Fruit fly (Drosophila melanogaster) whole organism, embryonic: ENCODE measurements around the gene CG1764.

Experiments
- Bdp1 ChIP-seq: fragments of 200-800 bp; sonication (Bioruptor generic); optimal IDR thresholded peaks from 3 replicates; lab custom pipeline; 2016; ENCODE audit warnings: missing biosample characterization, missing genetic modification characterization
- Bgb ChIP-seq: fragments of 200-800 bp; sonication (Bioruptor generic); IDR thresholded peaks from 2 replicates; pipeline ENCODE4 v1.3.6; 2022; ENCODE audit warnings: missing biosample characterization, missing genetic modification characterization; ENCODE audit not compliant: partially characterized antibody
- CG10366 ChIP-seq: fragments of 200-800 bp; sonication (Bioruptor generic); IDR thresholded peaks from 2 replicates; pipeline ENCODE4 v1.3.6; 2022; ENCODE audit warnings: missing biosample characterization, missing genetic modification characterization
- CG11085 ChIP-seq: fragments of 200-800 bp; sonication (Bioruptor generic); IDR thresholded peaks from 2 replicates; pipeline ENCODE4 v1.3.6; 2022; ENCODE audit warnings: missing biosample characterization, missing genetic modification characterization
- CG12391 ChIP-seq: fragments of 200-800 bp; sonication (Bioruptor generic); optimal IDR thresholded peaks from 3 replicates; lab custom pipeline; 2018; ENCODE audit warnings: missing biosample characterization, mild to moderate bottlenecking, missing genetic modification characterization, moderate library complexity
- CG12744 ChIP-seq: fragments of 200-800 bp; sonication (Bioruptor generic); optimal IDR thresholded peaks from 2 replicates; lab custom pipeline; 2016; ENCODE audit warnings: missing biosample characterization, missing genetic modification characterization
- CG1602 ChIP-seq: fragments of 200-800 bp; sonication (Bioruptor generic); optimal IDR thresholded peaks from 3 replicates; lab custom pipeline; 2016; ENCODE audit warnings: missing biosample characterization, missing genetic modification characterization
- CG16815 ChIP-seq: fragments of 200-800 bp; sonication (Bioruptor generic); optimal IDR thresholded peaks from 3 replicates; lab custom pipeline; 2017; ENCODE audit warnings: missing biosample characterization, mild to moderate bottlenecking, missing genetic modification characterization
- CG17912 ChIP-seq: fragments of 200-800 bp; sonication (Bioruptor generic); optimal IDR thresholded peaks from 2 replicates; lab custom pipeline; 2018; ENCODE audit warnings: missing biosample characterization, mild to moderate bottlenecking, missing genetic modification characterization
- CG2678 ChIP-seq: fragments of 200-800 bp; sonication (Bioruptor generic); optimal IDR thresholded peaks from 3 replicates; lab custom pipeline; 2019; ENCODE audit warnings: missing biosample characterization, mild to moderate bottlenecking, missing genetic modification characterization, moderate library complexity
- CG31224 ChIP-seq: fragments of 200-800 bp; sonication (Bioruptor generic); IDR thresholded peaks from 2 replicates; pipeline ENCODE4 v1.3.6; 2022; ENCODE audit warnings: missing biosample characterization, missing genetic modification characterization
- CG32772 ChIP-seq: fragments of 200-800 bp; sonication (Bioruptor generic); IDR thresholded peaks from 2 replicates; pipeline ENCODE4 v1.3.6; 2022; ENCODE audit warnings: missing biosample characterization, missing genetic modification characterization
- CG6272 ChIP-seq: fragments of 200-800 bp; sonication (Bioruptor generic); IDR thresholded peaks from 2 replicates; pipeline ENCODE4 v1.3.6; 2022; ENCODE audit warnings: missing biosample characterization, missing genetic modification characterization
- CG6689 ChIP-seq: fragments of 200-800 bp; sonication (Bioruptor generic); IDR thresholded peaks from 2 replicates; pipeline ENCODE4 v1.3.6; 2022; ENCODE audit warnings: missing biosample characterization, missing genetic modification characterization
- CG6765 ChIP-seq: fragments of 200-800 bp; sonication (Bioruptor generic); optimal IDR thresholded peaks from 3 replicates; lab custom pipeline; 2017; ENCODE audit warnings: missing biosample characterization, mild to moderate bottlenecking, missing genetic modification characterization
- CG6854 ChIP-seq: fragments of 200-800 bp; sonication (Bioruptor generic); optimal IDR thresholded peaks from 3 replicates; lab custom pipeline; 2017; ENCODE audit warnings: missing biosample characterization, mild to moderate bottlenecking, missing genetic modification characterization
- CG7271 ChIP-seq: fragments of 200-800 bp; sonication (Bioruptor generic); optimal IDR thresholded peaks from 2 replicates; lab custom pipeline; 2018; ENCODE audit warnings: missing biosample characterization, mild to moderate bottlenecking, missing genetic modification characterization, moderate library complexity
- Camta ChIP-seq: fragments of 200-800 bp; sonication (Bioruptor generic); optimal IDR thresholded peaks from 2 replicates; lab custom pipeline; 2016; ENCODE audit warnings: missing biosample characterization, missing genetic modification characterization
- ERR ChIP-seq: fragments of 200-800 bp; sonication (Bioruptor generic); optimal IDR thresholded peaks from 2 replicates; lab custom pipeline; 2016; ENCODE audit warnings: missing biosample characterization, missing genetic modification characterization
- Ets65A ChIP-seq: fragments of 200-800 bp; sonication (Bioruptor generic); peaks from one replicate; lab custom pipeline; 2016; ENCODE audit warnings: missing biosample characterization, missing genetic modification characterization
- Mrtf ChIP-seq: fragments of 200-800 bp; sonication (Bioruptor generic); IDR thresholded peaks from 3 replicates; pipeline ENCODE4 v1.3.6; 2022; ENCODE audit warnings: missing biosample characterization, missing genetic modification characterization
- Ptx1 ChIP-seq: fragments of 200-800 bp; sonication (Bioruptor generic); IDR thresholded peaks from 2 replicates; pipeline ENCODE4 v1.3.6; 2022; ENCODE audit warnings: missing biosample characterization, missing genetic modification characterization
- Side ChIP-seq: fragments of 200-800 bp; sonication (Bioruptor generic); optimal IDR thresholded peaks from 2 replicates; lab custom pipeline; 2016; ENCODE audit warnings: missing biosample characterization, missing genetic modification characterization
- abd-A ChIP-seq: fragments of 200-800 bp; sonication (Bioruptor generic); optimal IDR thresholded peaks from 3 replicates; lab custom pipeline; 2019; ENCODE audit warnings: missing biosample characterization, mild to moderate bottlenecking, missing genetic modification characterization, moderate library complexity
- ara ChIP-seq: fragments of 200-800 bp; sonication (Bioruptor generic); IDR thresholded peaks from 2 replicates; pipeline ENCODE4 v1.3.6; 2022; ENCODE audit warnings: missing biosample characterization, missing genetic modification characterization
- cg ChIP-seq: fragments of 200-800 bp; sonication (Bioruptor generic); optimal IDR thresholded peaks from 3 replicates; lab custom pipeline; 2019; ENCODE audit warnings: missing biosample characterization, mild to moderate bottlenecking, missing genetic modification characterization, moderate library complexity
- chif ChIP-seq, 2 experiments: fragments of 200-800 bp; sonication (Bioruptor generic); optimal IDR thresholded peaks; 3 replicates each; lab custom pipeline; 2016; ENCODE audit warnings: missing biosample characterization in 2 of 2, missing genetic modification characterization in 2 of 2
- crol ChIP-seq: fragments of 200-800 bp; sonication (Bioruptor generic); IDR thresholded peaks from 2 replicates; pipeline ENCODE4 v1.3.6; 2022; ENCODE audit warnings: missing biosample characterization, missing genetic modification characterization
- cwo ChIP-seq: fragments of 200-800 bp; sonication (Bioruptor generic); optimal IDR thresholded peaks from 3 replicates; lab custom pipeline; 2017; ENCODE audit warnings: missing biosample characterization, missing genetic modification characterization, mild to moderate bottlenecking, moderate library complexity, missing genetic modification reagents
- en ChIP-seq: fragments of 200-800 bp; sonication (Bioruptor generic); optimal IDR thresholded peaks from 2 replicates; lab custom pipeline; 2016; ENCODE audit warnings: missing biosample characterization, missing genetic modification characterization
- ewg ChIP-seq: fragments of 200-800 bp; sonication (Bioruptor generic); optimal IDR thresholded peaks from 3 replicates; lab custom pipeline; 2017; ENCODE audit warnings: mild to moderate bottlenecking, missing biosample characterization, missing genetic modification reagents, missing genetic modification characterization
- exex ChIP-seq: fragments of 200-800 bp; sonication (Bioruptor generic); optimal IDR thresholded peaks from 4 replicates; lab custom pipeline; 2018; ENCODE audit warnings: missing biosample characterization, mild to moderate bottlenecking, missing genetic modification characterization, moderate library complexity
- fru ChIP-seq: fragments of >200 bp; optimal IDR thresholded peaks from 2 replicates; lab custom pipeline; 2017
- ftz-f1 ChIP-seq: fragments of 200-800 bp; sonication (Bioruptor generic); optimal IDR thresholded peaks from 2 replicates; lab custom pipeline; 2016; ENCODE audit warnings: missing biosample characterization, missing genetic modification characterization
- grn ChIP-seq: fragments of 200-800 bp; sonication (Bioruptor generic); optimal IDR thresholded peaks from 3 replicates; lab custom pipeline; 2017; ENCODE audit warnings: missing biosample characterization, missing genetic modification characterization
- lbe ChIP-seq: fragments of 200-800 bp; sonication (Bioruptor generic); optimal IDR thresholded peaks from 2 replicates; lab custom pipeline; 2016; ENCODE audit warnings: missing biosample characterization, mild to moderate bottlenecking, missing genetic modification characterization
- lov ChIP-seq, 2 experiments: fragments of 200-800 bp in 1 of 2; fragments of >200 bp in 1 of 2; sonication (Bioruptor generic) in 1 of 2; IDR thresholded peaks in 1 of 2; optimal IDR thresholded peaks in 1 of 2; 2 replicates in 1 of 2; 3 replicates in 1 of 2; pipeline versions ENCODE4 v1.3.6 to Lab custom; 2017 to 2022; ENCODE audit warnings: missing biosample characterization in 1 of 2, missing genetic modification characterization in 1 of 2
- nom ChIP-seq: fragments of 200-800 bp; sonication (Bioruptor generic); optimal IDR thresholded peaks from 2 replicates; lab custom pipeline; 2017; ENCODE audit warnings: missing biosample characterization, missing genetic modification characterization, mild to moderate bottlenecking, moderate library complexity, missing genetic modification reagents
- org-1 ChIP-seq: fragments of 200-800 bp; sonication (Bioruptor generic); optimal IDR thresholded peaks from 2 replicates; lab custom pipeline; 2017; ENCODE audit warnings: missing biosample characterization, missing genetic modification characterization
- pfk ChIP-seq: fragments of 200-800 bp; sonication (Bioruptor generic); optimal IDR thresholded peaks from 2 replicates; lab custom pipeline; 2018; ENCODE audit warnings: missing biosample characterization, mild to moderate bottlenecking, missing genetic modification characterization, moderate library complexity
- schlank ChIP-seq: fragments of 200-800 bp; sonication (Bioruptor generic); optimal IDR thresholded peaks from 2 replicates; lab custom pipeline; 2018; ENCODE audit warnings: missing biosample characterization, mild to moderate bottlenecking, missing genetic modification characterization
- tgo ChIP-seq: fragments of 200-800 bp; sonication (Bioruptor generic); IDR thresholded peaks from 3 replicates; pipeline ENCODE4 v1.3.6; 2022; ENCODE audit warnings: missing biosample characterization, missing genetic modification characterization
- zfh2 ChIP-seq: fragments of 200-800 bp; sonication (Bioruptor generic); optimal IDR thresholded peaks from 2 replicates; lab custom pipeline; 2016; ENCODE audit warnings: missing biosample characterization, missing genetic modification characterization

CG1764 gene

DNA sequence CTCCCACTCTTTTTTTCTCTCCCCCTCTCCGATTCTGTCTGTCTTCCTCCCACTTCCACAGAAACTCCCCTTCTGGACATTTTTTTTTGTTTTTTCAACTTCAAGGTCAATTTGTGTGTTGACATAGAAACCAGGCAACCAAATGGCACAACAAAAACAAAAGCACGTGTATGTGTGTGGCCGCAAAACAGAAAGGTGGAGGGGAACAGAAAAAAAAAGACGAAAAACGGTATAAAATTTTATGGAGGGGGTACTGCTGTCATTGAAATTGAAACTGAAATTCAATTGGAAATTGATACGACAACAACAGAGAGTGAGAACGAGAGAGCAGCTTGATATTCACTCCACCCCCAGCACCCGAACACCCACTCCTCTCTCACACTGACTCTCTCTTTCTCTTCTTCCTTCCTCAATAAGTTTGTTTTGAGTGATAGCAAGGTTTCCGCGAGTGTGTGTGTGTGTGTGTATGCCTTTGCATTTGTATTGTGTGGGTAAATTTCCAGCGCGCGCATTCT is 23.7 kb downstream of the CG1764 start (continued):
- TF ChIP-seq abd-A (tag; lab: Kevin White, UChicago) (peak; percentile 24), CG1602 (GFP tag; lab: Kevin White, UChicago) (no peak), Mrtf (GFP tag; lab: Robert Waterston, UW) (no peak), CG6854 (GFP tag; lab: Kevin White, UChicago) (no peak), CG11085 (no peak), chif (GFP tag; optimal IDR thresholded peaks at IDR 0.05; lab: Kevin White, UChicago) (no peak), lov (optimal IDR thresholded peaks at IDR 0.05; lab: Kevin White, UChicago) (no peak), lov (GFP tag; IDR thresholded peaks at IDR 0.05; lab: Robert Waterston, UW) (no peak), cwo (GFP tag; lab: Kevin White, UChicago) (peak; percentile 70), CG16815 (GFP tag; lab: Kevin White, UChicago) (no peak), cg (peak; percentile 81), Ets65A (no peak), Ptx1 (GFP tag; lab: Robert Waterston, UW) (no peak), ara (GFP tag; lab: Robert Waterston, UW) (no peak), org-1 (GFP tag; lab: Kevin White, UChicago) (no peak), zfh2 (no peak), CG17912 (no peak), tgo (GFP tag; lab: Robert Waterston, UW) (no peak), Side (GFP tag; lab: Kevin White, UChicago) (no peak), pfk (GFP tag; lab: Kevin White, UChicago) (no peak), CG6272 (GFP tag; lab: Robert Waterston, UW) (no peak), CG6765 (peak; percentile 23), CG12744 (no peak), crol (GFP tag; lab: Robert Waterston, UW) (peak; percentile 37; the same call in 1 of the 2 replicates), lbe (GFP tag; lab: Kevin White, UChicago) (no peak), Camta (GFP tag; lab: Kevin White, UChicago) (no peak), CG32772 (GFP tag; lab: Robert Waterston, UW) (no peak), nom (GFP tag; lab: Kevin White, UChicago) (no peak), ftz-f1 (GFP tag; lab: Kevin White, UChicago) (peak; percentile 88), CG10366 (GFP tag; lab: Robert Waterston, UW) (no peak), CG31224 (GFP tag; lab: Robert Waterston, UW) (no peak), ewg (peak; percentile 60), fru (lab: Kevin White, UChicago) (no peak), en (GFP tag; lab: Kevin White, UChicago) (no peak), ERR (GFP tag; lab: Kevin White, UChicago) (peak; percentile 30), grn (no peak), CG6689 (no peak), CG12391 (tag; lab: Kevin White, UChicago) (no peak), schlank (tag; lab: Kevin White, UChicago) (no peak), Bdp1 (GFP tag; lab: Kevin White, UChicago) (no peak), Bgb (GFP tag; lab: Robert Waterston, UW) (peak; percentile 8; the same call in 1 of the 2 replicates), CG7271 (tag; lab: Kevin White, UChicago) (no peak), CG2678 (tag; lab: Kevin White, UChicago) (no peak), exex (peak; percentile 2)
